Fruit fly (Drosophila melanogaster) whole organism, embryonic: ENCODE data around the gene Ank.

Experiments used
- Aef1 ChIP-seq: fragments of 200-800 bp; sonication (Bioruptor generic); IDR thresholded peaks from 3 replicates; pipeline ENCODE4 v1.3.6; 2022; ENCODE audit warnings: missing biosample characterization, missing genetic modification characterization
- B-H2 ChIP-seq: fragments of 200-800 bp; sonication (Bioruptor generic); optimal IDR thresholded peaks from 2 replicates; lab custom pipeline; 2018; ENCODE audit warnings: missing biosample characterization, mild to moderate bottlenecking, missing genetic modification characterization
- CG10565 ChIP-seq: fragments of 200-800 bp; sonication (Bioruptor generic); optimal IDR thresholded peaks from 3 replicates; lab custom pipeline; 2016; ENCODE audit warnings: missing biosample characterization, mild to moderate bottlenecking, missing genetic modification characterization
- CG13624 ChIP-seq: fragments of 200-800 bp; sonication (Bioruptor generic); optimal IDR thresholded peaks from 2 replicates; lab custom pipeline; 2016; ENCODE audit warnings: missing biosample characterization, missing genetic modification characterization
- CG17328 ChIP-seq: fragments of 200-800 bp; sonication (Bioruptor generic); IDR thresholded peaks from 2 replicates; pipeline ENCODE4 v1.3.6; 2022; ENCODE audit warnings: missing biosample characterization, missing genetic modification characterization
- CG17568 ChIP-seq: fragments of 200-800 bp; sonication (Bioruptor generic); optimal IDR thresholded peaks from 2 replicates; lab custom pipeline; 2018; ENCODE audit warnings: missing biosample characterization, mild to moderate bottlenecking, missing genetic modification characterization, moderate library complexity
- CG18764 ChIP-seq: fragments of 200-800 bp; sonication (Bioruptor generic); optimal IDR thresholded peaks from 3 replicates; lab custom pipeline; 2016; ENCODE audit warnings: missing biosample characterization, missing genetic modification characterization
- CG32767 ChIP-seq: fragments of 200-800 bp; sonication (Bioruptor generic); IDR thresholded peaks from 2 replicates; pipeline ENCODE4 v1.3.6; 2022; ENCODE audit warnings: missing biosample characterization, missing genetic modification characterization
- CG4404 ChIP-seq: fragments of 200-800 bp; sonication (Bioruptor generic); IDR thresholded peaks from 2 replicates; pipeline ENCODE4 v1.3.6; 2022; ENCODE audit warnings: missing biosample characterization, missing genetic modification characterization
- CG6791 ChIP-seq: fragments of 200-800 bp; sonication (Bioruptor generic); IDR thresholded peaks from 3 replicates; pipeline ENCODE4 v1.3.6; 2022; ENCODE audit warnings: missing biosample characterization, missing genetic modification characterization; ENCODE audit not compliant: partially characterized antibody
- CG6854 ChIP-seq: fragments of 200-800 bp; sonication (Bioruptor generic); optimal IDR thresholded peaks from 3 replicates; lab custom pipeline; 2017; ENCODE audit warnings: missing biosample characterization, mild to moderate bottlenecking, missing genetic modification characterization
- D19B ChIP-seq: fragments of 200-800 bp; sonication (Bioruptor generic); optimal IDR thresholded peaks from 2 replicates; lab custom pipeline; 2017; ENCODE audit warnings: missing biosample characterization, mild to moderate bottlenecking, missing genetic modification characterization
- Dref ChIP-seq: fragments of 200-800 bp; sonication (Bioruptor generic); IDR thresholded peaks from 2 replicates; pipeline ENCODE4 v1.3.6; 2022; ENCODE audit warnings: missing biosample characterization, missing genetic modification characterization
- E2f2 ChIP-seq: fragments of 200-800 bp; sonication (Bioruptor generic); IDR thresholded peaks from 2 replicates; pipeline ENCODE4 v1.3.6; 2022; ENCODE audit warnings: missing biosample characterization, missing genetic modification characterization
- GATAe ChIP-seq: fragments of 200-800 bp; sonication (Bioruptor generic); conservative IDR thresholded peaks from 2 replicates; pipeline ENCODE4 v1.3.6; 2022; ENCODE audit warnings: missing biosample characterization, missing genetic modification characterization
- H15 ChIP-seq: fragments of 200-800 bp; sonication (Bioruptor generic); IDR thresholded peaks from 3 replicates; pipeline ENCODE4 v1.3.6; 2022; ENCODE audit warnings: missing biosample characterization, missing genetic modification characterization
- Hr51 ChIP-seq, 2 experiments: fragments of 200-800 bp; sonication (Bioruptor generic); optimal IDR thresholded peaks; 2 replicates in 1 of 2; 3 replicates in 1 of 2; lab custom pipeline; 2016 to 2018; ENCODE audit warnings: missing biosample characterization in 2 of 2, missing genetic modification characterization in 2 of 2, mild to moderate bottlenecking in 1 of 2, moderate library complexity in 1 of 2
- Hr78 ChIP-seq, 2 experiments: fragments of 200-800 bp in 1 of 2; fragments of >200 bp in 1 of 2; sonication (Bioruptor generic) in 1 of 2; optimal IDR thresholded peaks; 2 replicates each; lab custom pipeline; 2017 to 2019; ENCODE audit warnings: missing biosample characterization in 2 of 2, missing genetic modification characterization in 2 of 2, mild to moderate bottlenecking in 1 of 2, moderate library complexity in 1 of 2
- Hsf ChIP-seq: fragments of 200-800 bp; sonication (Bioruptor generic); optimal IDR thresholded peaks from 3 replicates; lab custom pipeline; 2016; ENCODE audit warnings: missing biosample characterization, missing genetic modification characterization
- Lim3 ChIP-seq: fragments of 200-800 bp; sonication (Bioruptor generic); IDR thresholded peaks from 2 replicates; pipeline ENCODE4 v1.3.6; 2022; ENCODE audit warnings: missing biosample characterization, missing genetic modification characterization
- Lpt ChIP-seq: fragments of >200 bp; optimal IDR thresholded peaks from 2 replicates; lab custom pipeline; 2018; ENCODE audit warnings: missing biosample characterization, missing genetic modification characterization
- Max ChIP-seq: fragments of 200-800 bp; sonication (Bioruptor generic); optimal IDR thresholded peaks from 2 replicates; lab custom pipeline; 2016; ENCODE audit warnings: missing biosample characterization, mild to moderate bottlenecking, missing genetic modification characterization
- NC2β ChIP-seq: fragments of 200-800 bp; sonication (Bioruptor generic); optimal IDR thresholded peaks from 2 replicates; lab custom pipeline; 2016; ENCODE audit warnings: missing biosample characterization, missing genetic modification characterization
- Six4 ChIP-seq: fragments of 200-800 bp; sonication (Bioruptor generic); optimal IDR thresholded peaks from 2 replicates; lab custom pipeline; 2016; ENCODE audit warnings: missing biosample characterization, missing genetic modification characterization
- Sox100B ChIP-seq: fragments of 200-800 bp; sonication (Bioruptor generic); optimal IDR thresholded peaks from 3 replicates; lab custom pipeline; 2018; ENCODE audit warnings: missing biosample characterization, mild to moderate bottlenecking, missing genetic modification characterization
- Ssrp ChIP-seq: fragments of 200-800 bp; sonication (Bioruptor generic); optimal IDR thresholded peaks from 2 replicates; lab custom pipeline; 2018; ENCODE audit warnings: missing biosample characterization, mild to moderate bottlenecking, missing genetic modification characterization, moderate library complexity
- Stat92E ChIP-seq, 3 experiments: fragments of >200 bp in 2 of 3; fragments of 200-800 bp in 1 of 3; sonication (Bioruptor generic) in 1 of 3; optimal IDR thresholded peaks; 2 replicates each; lab custom pipeline; 2017 to 2019; ENCODE audit warnings: missing biosample characterization in 3 of 3, missing genetic modification characterization in 3 of 3, mild to moderate bottlenecking in 1 of 3, moderate library complexity in 1 of 3
- TFAM ChIP-seq: fragments of 200-800 bp; sonication (Bioruptor generic); optimal IDR thresholded peaks from 2 replicates; lab custom pipeline; 2017; ENCODE audit warnings: missing biosample characterization, missing genetic modification characterization, inconsistent platforms
- Xbp1 ChIP-seq: fragments of 200-800 bp; sonication (Bioruptor generic); optimal IDR thresholded peaks from 3 replicates; lab custom pipeline; 2016; ENCODE audit warnings: missing biosample characterization, mild to moderate bottlenecking, missing genetic modification characterization
- Xrp1 ChIP-seq: fragments of 200-800 bp; sonication (Bioruptor generic); IDR thresholded peaks from 2 replicates; pipeline ENCODE4 v1.3.6; 2022; ENCODE audit warnings: missing biosample characterization, missing genetic modification characterization
- bab2 ChIP-seq: fragments of 200-800 bp; sonication (Bioruptor generic); optimal IDR thresholded peaks from 2 replicates; lab custom pipeline; 2016; ENCODE audit warnings: missing biosample characterization, missing genetic modification characterization
- cg ChIP-seq: fragments of 200-800 bp; sonication (Bioruptor generic); optimal IDR thresholded peaks from 3 replicates; lab custom pipeline; 2019; ENCODE audit warnings: missing biosample characterization, mild to moderate bottlenecking, missing genetic modification characterization, moderate library complexity
- chinmo ChIP-seq: fragments of 200-800 bp; sonication (Bioruptor generic); IDR thresholded peaks from 4 replicates; pipeline ENCODE4 v1.3.6; 2022; ENCODE audit warnings: missing biosample characterization, missing genetic modification characterization; ENCODE audit not compliant: partially characterized antibody
- dimm ChIP-seq: fragments of 200-800 bp; sonication (Bioruptor generic); IDR thresholded peaks from 2 replicates; pipeline ENCODE4 v1.3.6; 2022; ENCODE audit warnings: missing biosample characterization, missing genetic modification characterization
- fru ChIP-seq: fragments of >200 bp; optimal IDR thresholded peaks from 2 replicates; lab custom pipeline; 2017
- kah ChIP-seq: fragments of 200-800 bp; sonication (Bioruptor generic); optimal IDR thresholded peaks from 2 replicates; lab custom pipeline; 2018; ENCODE audit warnings: missing biosample characterization, mild to moderate bottlenecking, missing genetic modification characterization
- kni ChIP-seq: fragments of 200-800 bp; sonication (Bioruptor generic); optimal IDR thresholded peaks from 3 replicates; lab custom pipeline; 2017; ENCODE audit warnings: mild to moderate bottlenecking, missing biosample characterization, missing genetic modification reagents, missing genetic modification characterization
- lmd ChIP-seq: fragments of 200-800 bp; sonication (Bioruptor generic); IDR thresholded peaks from 2 replicates; pipeline ENCODE4 v1.3.6; 2022; ENCODE audit warnings: missing biosample characterization, missing genetic modification characterization
- mam ChIP-seq: fragments of 200-800 bp; sonication (Bioruptor generic); optimal IDR thresholded peaks from 3 replicates; lab custom pipeline; 2016; ENCODE audit warnings: missing biosample characterization, missing genetic modification characterization
- mld ChIP-seq: fragments of 200-800 bp; sonication (Bioruptor generic); IDR thresholded peaks from 3 replicates; pipeline ENCODE4 v1.3.6; 2022; ENCODE audit warnings: missing biosample characterization, missing genetic modification characterization; ENCODE audit not compliant: partially characterized antibody
- peb ChIP-seq: fragments of 200-800 bp; sonication (Bioruptor generic); IDR thresholded peaks from 2 replicates; pipeline ENCODE4 v1.3.6; 2022; ENCODE audit warnings: missing biosample characterization, missing genetic modification characterization
- phol ChIP-seq: fragments of 200-800 bp; sonication (Bioruptor generic); optimal IDR thresholded peaks from 3 replicates; lab custom pipeline; 2018; ENCODE audit warnings: missing biosample characterization, mild to moderate bottlenecking, missing genetic modification characterization, moderate library complexity
- pita ChIP-seq: fragments of 200-800 bp; sonication (Bioruptor generic); optimal IDR thresholded peaks from 2 replicates; lab custom pipeline; 2017; ENCODE audit warnings: missing biosample characterization, mild to moderate bottlenecking, missing genetic modification characterization
- pzg ChIP-seq: fragments of 200-800 bp; sonication (Bioruptor generic); optimal IDR thresholded peaks from 3 replicates; lab custom pipeline; 2018; ENCODE audit warnings: missing biosample characterization, mild to moderate bottlenecking, missing genetic modification characterization, moderate library complexity
- ro ChIP-seq: fragments of 200-800 bp; sonication (Bioruptor generic); IDR thresholded peaks from 2 replicates; pipeline ENCODE4 v1.3.6; 2022; ENCODE audit warnings: missing biosample characterization, missing genetic modification characterization
- sens ChIP-seq: fragments of 200-800 bp; sonication (Bioruptor generic); peaks from one replicate; lab custom pipeline; 2016; ENCODE audit warnings: missing biosample characterization, missing genetic modification characterization
- shn ChIP-seq: fragments of 200-800 bp; sonication (Bioruptor generic); optimal IDR thresholded peaks from 3 replicates; lab custom pipeline; 2016; ENCODE audit warnings: missing biosample characterization, missing genetic modification characterization
- tap ChIP-seq: fragments of 200-800 bp; optimal IDR thresholded peaks from 3 replicates; lab custom pipeline; 2019; ENCODE audit warnings: missing biosample characterization, mild to moderate bottlenecking, missing genetic modification characterization, moderate library complexity
- trem ChIP-seq: fragments of 200-800 bp; optimal IDR thresholded peaks from 3 replicates; lab custom pipeline; 2019; ENCODE audit warnings: missing biosample characterization, mild to moderate bottlenecking, missing genetic modification characterization, moderate library complexity
- twi ChIP-seq: fragments of 200-800 bp; optimal IDR thresholded peaks from 2 replicates; lab custom pipeline; 2019; ENCODE audit warnings: missing biosample characterization, mild to moderate bottlenecking, missing genetic modification characterization, moderate library complexity
- tx ChIP-seq: fragments of 200-800 bp; sonication (Bioruptor generic); optimal IDR thresholded peaks from 2 replicates; lab custom pipeline; 2016; ENCODE audit warnings: missing biosample characterization, missing genetic modification characterization

Gene Ank

DNA sequence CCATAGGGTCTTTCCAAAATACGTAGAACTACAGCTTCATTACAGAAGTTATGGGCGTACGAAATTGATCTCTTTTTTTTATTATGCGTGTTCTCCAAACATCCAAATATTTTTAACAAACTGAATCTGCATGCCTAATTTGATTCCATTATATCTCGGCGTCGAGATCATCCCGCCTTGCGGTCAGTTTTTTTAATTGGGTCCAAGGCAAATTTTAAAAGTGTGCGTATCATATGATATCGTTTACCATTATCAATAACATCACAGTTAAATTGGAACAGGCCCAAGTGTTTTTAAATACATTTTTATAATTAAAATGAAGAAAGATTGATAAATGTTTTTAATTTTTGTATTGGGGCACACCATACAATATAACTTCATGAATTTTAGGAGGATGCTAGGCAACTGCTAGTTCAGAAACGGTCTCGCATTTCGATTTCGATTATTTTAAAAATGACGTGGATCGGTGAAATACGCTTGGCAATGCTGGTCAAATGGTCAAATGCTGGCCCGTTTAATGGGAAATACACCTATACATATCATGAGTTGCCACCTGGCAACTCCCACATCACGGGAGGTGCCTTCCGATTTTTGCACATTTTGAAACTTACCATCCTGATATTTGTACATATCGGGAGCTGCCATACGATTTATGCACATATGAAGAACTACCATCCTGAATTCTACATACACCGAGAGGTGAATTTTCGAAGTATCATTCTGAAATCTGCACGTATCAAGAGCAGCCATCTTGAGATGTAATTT, 61.3 kb downstream of the Ank start (continued):
- TF ChIP-seq CG10565 (GFP tag; lab: Kevin White, UChicago) (no peak), Hsf (GFP tag; lab: Kevin White, UChicago) (no peak), phol (peak; percentile 96), Sox100B (no peak), trem (peak; percentile 98), shn (GFP tag; lab: Kevin White, UChicago) (no peak), Stat92E (GFP tag; optimal IDR thresholded peaks at IDR 0.05; lab: Kevin White, UChicago) (no peak), CG17568 (GFP tag; lab: Kevin White, UChicago) (peak; percentile 10), CG32767 (GFP tag; lab: Robert Waterston, UW) (no peak), CG4404 (GFP tag; lab: Robert Waterston, UW) (no peak), ro (GFP tag; lab: Robert Waterston, UW) (no peak), tap (tag; lab: Kevin White, UChicago) (no peak), chinmo (GFP tag; lab: Robert Waterston, UW) (no peak), CG18764 (GFP tag; lab: Kevin White, UChicago) (no peak), Six4 (GFP tag; lab: Kevin White, UChicago) (no peak), Xrp1 (GFP tag; lab: Robert Waterston, UW) (no peak), tx (no peak), CG6854 (no peak), dimm (GFP tag; lab: Robert Waterston, UW) (no peak), Hr78 (GFP tag; optimal IDR thresholded peaks at IDR 0.05; lab: Kevin White, UChicago) (no peak), mld (no peak), TFAM (GFP tag; lab: Kevin White, UChicago) (no peak), H15 (GFP tag; lab: Robert Waterston, UW) (no peak), GATAe (GFP tag; lab: Robert Waterston, UW) (no peak), CG6791 (GFP tag; lab: Robert Waterston, UW) (no peak), NC2β (GFP tag; lab: Kevin White, UChicago) (no peak), kah (GFP tag; lab: Kevin White, UChicago) (no peak), pita (peak; percentile 90), sens (peak; percentile 39), Xbp1 (GFP tag; lab: Kevin White, UChicago) (peak; percentile 42), Lim3 (GFP tag; lab: Robert Waterston, UW) (no peak), lmd (GFP tag; lab: Robert Waterston, UW) (no peak), CG13624 (no peak), Aef1 (GFP tag; lab: Robert Waterston, UW) (no peak), E2f2 (GFP tag; lab: Robert Waterston, UW) (peak; percentile 21; the same call in 1 of the 2 replicates), CG17328 (GFP tag; lab: Robert Waterston, UW) (no peak), bab2 (no peak), D19B (GFP tag; lab: Kevin White, UChicago) (no peak), pzg (peak; percentile 78), mam (GFP tag; lab: Kevin White, UChicago) (no peak), kni (GFP tag; lab: Kevin White, UChicago) (peak; percentile 5), twi (tag; lab: Kevin White, UChicago) (no peak), Ssrp (tag; lab: Kevin White, UChicago) (no peak), fru (lab: Kevin White, UChicago) (no peak), peb (GFP tag; lab: Robert Waterston, UW) (no peak), Dref (GFP tag; lab: Robert Waterston, UW) (peak; percentile 58), cg (GFP tag; lab: Kevin White, UChicago) (no peak), Max (GFP tag; lab: Kevin White, UChicago) (no peak), B-H2 (GFP tag; lab: Kevin White, UChicago) (no peak), Hr51 (GFP tag; optimal IDR thresholded peaks at IDR 0.05; lab: Kevin White, UChicago) (no peak), Lpt (GFP tag; lab: Kevin White, UChicago) (no peak)
